Worm (Caenorhabditis elegans): ENCODE measurements around the gene ipmk-1.
A peak's percentile ranks its signal among the peaks of the same experiment; 100 is the strongest.

ce11 chrIV:12545393-12545792 lies 2.5 kb upstream of the ipmk-1 start:
- TF ChIP-seq ces-1 (GFP tag; optimal IDR thresholded peaks at IDR 0.05) (peak; percentile 57), snpc-4 (tag; optimal IDR thresholded peaks at IDR 0.05) (no peak), nhr-12 (tag; optimal IDR thresholded peaks at IDR 0.05) (no peak), nhr-28 (tag; optimal IDR thresholded peaks at IDR 0.05) (no peak), unc-120 (tag; optimal IDR thresholded peaks at IDR 0.05; ENCODE audit: poor library complexity, severe bottlenecking) (no peak), nhr-76 (tag; optimal IDR thresholded peaks at IDR 0.05) (no peak), elt-1 (tag; optimal IDR thresholded peaks at IDR 0.05; ENCODE audit: borderline replicate concordance, insufficient read depth) (no peak), ham-2 (GFP tag; optimal IDR thresholded peaks at IDR 0.05) (no peak), pha-4 (tag; optimal IDR thresholded peaks at IDR 0.05) (no peak), blmp-1 (tag; optimal IDR thresholded peaks at IDR 0.05) (no peak)

Data from whole organism, mixed stage, embryonic.